Worm (Caenorhabditis elegans): ENCODE data around the gene pals-38.
A peak's percentile ranks its signal among the peaks of the same experiment; 100 is the strongest.

The pals-38 gene

DNA sequence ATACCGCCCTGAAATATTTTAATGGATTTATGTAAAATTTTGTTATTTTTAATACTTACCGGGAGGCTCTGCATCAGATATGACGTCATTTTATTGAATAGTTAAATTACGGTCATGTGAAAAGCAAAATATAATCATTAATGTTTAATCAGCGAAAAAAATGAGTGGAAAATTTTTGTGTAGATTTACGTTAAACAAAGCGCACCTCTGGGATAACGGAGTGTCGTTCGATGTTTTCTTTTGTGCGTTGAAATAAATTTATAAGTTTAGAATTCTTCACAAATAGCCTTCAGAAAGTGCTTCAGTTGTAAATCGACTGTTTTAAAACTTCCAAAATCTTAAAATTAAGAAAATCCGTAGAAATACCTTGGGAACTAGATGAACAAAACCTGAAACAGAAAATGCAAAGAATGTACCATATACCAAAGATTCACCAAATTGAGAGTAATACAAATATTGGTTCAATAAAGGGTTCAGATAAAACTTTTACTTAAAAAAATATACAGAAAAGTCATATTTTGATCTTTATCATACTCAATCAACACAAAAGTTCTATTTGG lies 46.0 kb downstream of the pals-38 start, which contains the start of the genes K01D12.20 and miga-1:
K01D12.20 (minus strand) TSS at position 138 of the 560 bp plus-strand sequence.
miga-1 (minus strand) TSS at position 183 of the 560 bp plus-strand sequence.
- peak; percentile 4 for TF ChIP-seq F23B12.7 (tag; optimal IDR thresholded peaks at IDR 0.05; ENCODE audit: insufficient read depth)
- TF ChIP-seq attf-5 (GFP tag; optimal IDR thresholded peaks at IDR 0.05), result peak; percentile 7
- peak; percentile 96 for TF ChIP-seq attf-3 (GFP tag; conservative IDR thresholded peaks at IDR 0.05)
- TF ChIP-seq nhr-80 (tag; optimal IDR thresholded peaks at IDR 0.05), result peak; percentile 18
- no peak for TF ChIP-seq ceh-58 (GFP tag; IDR thresholded peaks at IDR 0.05)
- TF ChIP-seq madf-6 (GFP tag; IDR thresholded peaks at IDR 0.05), result peak; percentile 29; the same call in 1 of the 2 replicates
- TF ChIP-seq atf-7 (tag; optimal IDR thresholded peaks at IDR 0.05), result peak; percentile 33
- TF ChIP-seq madf-3 (GFP tag; IDR thresholded peaks at IDR 0.05), result no peak

DNA sequence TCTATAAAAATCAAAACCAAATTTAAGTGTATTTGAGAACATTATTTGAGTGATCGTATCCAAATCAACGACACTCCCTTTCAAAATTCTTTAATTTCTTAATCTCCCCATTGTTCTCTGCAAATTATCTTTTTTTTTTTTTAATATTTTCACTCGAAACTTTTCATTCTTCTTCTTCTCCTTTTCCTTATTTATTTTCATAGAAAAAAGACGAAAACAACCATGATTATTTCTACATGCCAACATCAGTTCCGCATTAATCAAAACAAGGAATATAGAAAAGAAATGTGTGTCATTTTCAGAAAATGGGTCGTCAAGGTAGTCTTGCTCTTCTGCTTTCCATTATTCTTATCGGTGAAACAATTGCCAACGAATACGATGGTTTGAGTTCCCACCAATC lies 49.2 kb downstream of the pals-38 start, which contains the start of gene K01D12.5:
K01D12.5 (plus strand) TSS at position 301 of the 400 bp plus-strand sequence.
- TF ChIP-seq madf-10 (tag; optimal IDR thresholded peaks at IDR 0.05) (no peak), mxl-1 (tag; optimal IDR thresholded peaks at IDR 0.05) (no peak), madf-3 (GFP tag; IDR thresholded peaks at IDR 0.05) (no peak), F39B2.1 (GFP tag; IDR thresholded peaks at IDR 0.05) (no peak), let-526 (GFP tag; IDR thresholded peaks at IDR 0.05) (no peak), ZK185.1 (tag; optimal IDR thresholded peaks at IDR 0.05; ENCODE audit: poor library complexity, severe bottlenecking) (no peak), zfh-2 (GFP tag; conservative IDR thresholded peaks at IDR 0.05) (no peak), nhr-80 (tag; optimal IDR thresholded peaks at IDR 0.05) (no peak), hsf-1 (GFP tag; IDR thresholded peaks at IDR 0.05) (no peak), lir-1 (GFP tag; conservative IDR thresholded peaks at IDR 0.05) (no peak), ceh-100 (GFP tag; IDR thresholded peaks at IDR 0.05) (no peak), gei-17 (GFP tag; optimal IDR thresholded peaks at IDR 0.05) (no peak)

ce11 chrV:12395699-12396098 lies 51.1 kb downstream of the pals-38 start, which contains the start of gene twk-14:
TSS of gene twk-14 (minus strand) at chrV:12395706.
- no peak for TF ChIP-seq F23B12.7 (tag; optimal IDR thresholded peaks at IDR 0.05; ENCODE audit: insufficient read depth)
